Worm (Caenorhabditis elegans) whole organism, young adult: ENCODE data around the gene idpp-6.

Experiments
- C06A6.2 ChIP-seq: fragments of 200-800 bp; sonication (Bioruptor generic); conservative IDR thresholded peaks from 2 replicates; pipeline ENCODE4 v1.3.6; 2022; ENCODE audit warnings: missing genetic modification characterization, missing compliant biosample characterization
- D2030.7 ChIP-seq: fragments of 200-800 bp; sonication (Bioruptor generic); IDR thresholded peaks from 2 replicates; pipeline ENCODE4 v1.3.6; 2022; ENCODE audit warnings: missing genetic modification reagents, missing genetic modification characterization, missing compliant biosample characterization
- F23B12.7 ChIP-seq: sonication (generic microtip); optimal IDR thresholded peaks from 2 replicates; lab custom pipeline; 2017; ENCODE audit warnings: missing genetic modification characterization, mild to moderate bottlenecking, missing compliant biosample characterization, antibody characterized with exemption, moderate library complexity; ENCODE audit not compliant: insufficient read depth
- F33H1.4 ChIP-seq: fragments of 200-800 bp; sonication (Bioruptor generic); IDR thresholded peaks from 2 replicates; pipeline ENCODE4 v1.3.6; 2022; ENCODE audit warnings: missing genetic modification reagents, missing genetic modification characterization, missing compliant biosample characterization
- F37B4.10 ChIP-seq: fragments of 200-800 bp; sonication (Bioruptor generic); IDR thresholded peaks from 2 replicates; pipeline ENCODE4 v1.3.6; 2022; ENCODE audit warnings: missing genetic modification characterization, missing compliant biosample characterization
- K11D2.4 ChIP-seq: fragments of 200-800 bp; sonication (Bioruptor generic); IDR thresholded peaks from 2 replicates; pipeline ENCODE4 v1.3.6; 2022; ENCODE audit warnings: missing genetic modification reagents, missing genetic modification characterization, missing compliant biosample characterization
- T26A5.8 ChIP-seq: sonication (generic microtip); optimal IDR thresholded peaks from 2 replicates; lab custom pipeline; 2016; ENCODE audit warnings: missing genetic modification characterization, missing compliant biosample characterization
- Y53G8AR.9 ChIP-seq: fragments of 200-800 bp; sonication (Bioruptor generic); conservative IDR thresholded peaks from 2 replicates; pipeline ENCODE4 v1.3.6; 2022; ENCODE audit warnings: missing genetic modification reagents, missing genetic modification characterization, missing compliant biosample characterization
- Y79H2A.3 ChIP-seq: fragments of 200-800 bp; sonication (Bioruptor generic); conservative IDR thresholded peaks from 2 replicates; pipeline ENCODE4 v1.3.6; 2022; ENCODE audit warnings: missing genetic modification reagents, missing genetic modification characterization, missing compliant biosample characterization
- Y95B8A.8 ChIP-seq: fragments of 200-800 bp; sonication (Bioruptor generic); IDR thresholded peaks from 2 replicates; pipeline ENCODE4 v1.3.6; 2022; ENCODE audit warnings: missing genetic modification reagents, missing genetic modification characterization, missing compliant biosample characterization
- ama-1 ChIP-seq, 3 experiments: fragments of 150-350 bp in 1 of 3; sonication (generic microtip) in 2 of 3; optimal IDR thresholded peaks; 2 replicates each; lab custom pipeline; 2014 to 2018; ENCODE audit warnings: missing biosample characterization in 2 of 3, missing genetic modification characterization in 2 of 3, missing genetic modification reagents in 2 of 3
- aptf-2 ChIP-seq: fragments of 200-800 bp; sonication (Bioruptor generic); conservative IDR thresholded peaks from 2 replicates; pipeline ENCODE4 v1.3.6; 2022; ENCODE audit warnings: missing genetic modification reagents, missing genetic modification characterization, missing compliant biosample characterization
- atf-7 ChIP-seq: sonication (generic microtip); optimal IDR thresholded peaks from 2 replicates; lab custom pipeline; 2017; ENCODE audit warnings: mild to moderate bottlenecking, missing genetic modification characterization, missing compliant biosample characterization
- attf-5 ChIP-seq: fragments of 200-800 bp; sonication (Bioruptor generic); optimal IDR thresholded peaks from 2 replicates; lab custom pipeline; 2018; ENCODE audit warnings: mild to moderate bottlenecking, missing genetic modification characterization, missing compliant biosample characterization
- bed-1 ChIP-seq: fragments of 200-800 bp; sonication (Bioruptor generic); IDR thresholded peaks from 2 replicates; pipeline ENCODE4 v1.3.6; 2022; ENCODE audit warnings: missing genetic modification reagents, missing genetic modification characterization, missing compliant biosample characterization
- cebp-1 ChIP-seq, 2 experiments: fragments of 200-800 bp in 1 of 2; sonication (Bioruptor generic) in 1 of 2; sonication (generic microtip) in 1 of 2; IDR thresholded peaks in 1 of 2; optimal IDR thresholded peaks in 1 of 2; 2 replicates each; pipeline versions ENCODE4 v1.3.6 to Lab custom; 2017 to 2022; ENCODE audit warnings: missing compliant biosample characterization in 2 of 2, missing genetic modification characterization in 2 of 2, mild to moderate bottlenecking in 1 of 2, missing genetic modification reagents in 1 of 2, moderate library complexity in 1 of 2
- ceh-100 ChIP-seq: fragments of 200-800 bp; sonication (Bioruptor generic); IDR thresholded peaks from 2 replicates; pipeline ENCODE4 v1.3.6; 2022; ENCODE audit warnings: missing genetic modification reagents, missing genetic modification characterization, missing compliant biosample characterization
- ceh-91 ChIP-seq: fragments of 200-800 bp; sonication (Bioruptor generic); IDR thresholded peaks from 2 replicates; pipeline ENCODE4 v1.3.6; 2022; ENCODE audit warnings: missing genetic modification reagents, missing genetic modification characterization, missing compliant biosample characterization
- dox-1 ChIP-seq: fragments of 200-800 bp; sonication (Bioruptor generic); IDR thresholded peaks from 2 replicates; pipeline ENCODE4 v1.3.6; 2022; ENCODE audit warnings: missing genetic modification reagents, missing genetic modification characterization, missing compliant biosample characterization
- efl-1 ChIP-seq: fragments of 150-350 bp; optimal IDR thresholded peaks from 2 replicates; lab custom pipeline; 2014; ENCODE audit warnings: missing biosample characterization, missing genetic modification reagents, missing genetic modification characterization
- egl-44 ChIP-seq: fragments of 200-800 bp; sonication (Bioruptor generic); IDR thresholded peaks from 2 replicates; pipeline ENCODE4 v1.3.6; 2022; ENCODE audit warnings: missing genetic modification reagents, missing genetic modification characterization, missing compliant biosample characterization
- ekl-4 ChIP-seq: fragments of 200-800 bp; sonication (Bioruptor generic); IDR thresholded peaks from 2 replicates; pipeline ENCODE4 v1.3.6; 2022; ENCODE audit warnings: missing genetic modification reagents, missing genetic modification characterization, missing compliant biosample characterization
- gei-17 ChIP-seq: fragments of 200-800 bp; sonication (Bioruptor generic); optimal IDR thresholded peaks from 2 replicates; lab custom pipeline; 2018; ENCODE audit warnings: mild to moderate bottlenecking, missing genetic modification characterization, missing compliant biosample characterization
- hlh-12 ChIP-seq: sonication (generic microtip); optimal IDR thresholded peaks from 2 replicates; lab custom pipeline; 2016; ENCODE audit warnings: missing genetic modification characterization, missing compliant biosample characterization
- hrde-1 ChIP-seq: sonication (generic microtip); optimal IDR thresholded peaks from 2 replicates; lab custom pipeline; 2016; ENCODE audit warnings: missing genetic modification characterization, mild to moderate bottlenecking, missing compliant biosample characterization, moderate library complexity, missing genotype, missing genetic modification reagents, borderline replicate concordance
- let-607 ChIP-seq, 2 experiments: fragments of 200-800 bp in 1 of 2; sonication (Bioruptor generic) in 1 of 2; sonication (generic microtip) in 1 of 2; optimal IDR thresholded peaks; 2 replicates each; lab custom pipeline; 2016 to 2018; ENCODE audit warnings: mild to moderate bottlenecking in 2 of 2, missing compliant biosample characterization in 2 of 2, missing genetic modification characterization in 2 of 2, moderate library complexity in 2 of 2, missing genotype in 1 of 2
- lin-40 ChIP-seq: sonication (generic microtip); optimal IDR thresholded peaks from 2 replicates; lab custom pipeline; 2016; ENCODE audit warnings: missing genetic modification characterization, mild to moderate bottlenecking, missing compliant biosample characterization, missing genotype, missing genetic modification reagents
- madf-3 ChIP-seq: fragments of 200-800 bp; sonication (Bioruptor generic); IDR thresholded peaks from 2 replicates; pipeline ENCODE4 v1.3.6; 2022; ENCODE audit warnings: missing genetic modification reagents, missing genetic modification characterization, missing compliant biosample characterization
- mcd-1 ChIP-seq: fragments of 200-800 bp; sonication (Bioruptor generic); IDR thresholded peaks from 2 replicates; pipeline ENCODE4 v1.3.6; 2022; ENCODE audit warnings: missing genetic modification reagents, missing genetic modification characterization, missing compliant biosample characterization
- nfya-1 ChIP-seq: sonication (generic microtip); optimal IDR thresholded peaks from 2 replicates; lab custom pipeline; 2017; ENCODE audit warnings: antibody characterized with exemption, missing compliant biosample characterization, missing genetic modification characterization, borderline replicate concordance; ENCODE audit not compliant: insufficient read depth
- nfyb-1 ChIP-seq: fragments of 200-800 bp; sonication (Bioruptor generic); IDR thresholded peaks from 2 replicates; pipeline ENCODE4 v1.3.6; 2022; ENCODE audit warnings: missing genetic modification reagents, missing genetic modification characterization, missing compliant biosample characterization
- nhr-80 ChIP-seq: sonication (generic microtip); optimal IDR thresholded peaks from 2 replicates; lab custom pipeline; 2016; ENCODE audit warnings: missing genetic modification characterization, missing compliant biosample characterization
- nhr-90 ChIP-seq: sonication (generic microtip); optimal IDR thresholded peaks from 2 replicates; lab custom pipeline; 2016; ENCODE audit warnings: missing genotype, mild to moderate bottlenecking, missing genetic modification characterization, missing compliant biosample characterization
- pha-4 ChIP-seq: fragments of 150-350 bp; sonication (generic microtip); optimal IDR thresholded peaks from 2 replicates; lab custom pipeline; 2014; ENCODE audit warnings: missing biosample characterization, missing genetic modification reagents, missing genetic modification characterization
- rec-8 ChIP-seq, 2 experiments: sonication (generic microtip); optimal IDR thresholded peaks; 2 replicates each; lab custom pipeline; 2016; ENCODE audit warnings: mild to moderate bottlenecking in 2 of 2, missing genetic modification characterization in 2 of 2, missing genetic modification reagents in 2 of 2, missing genotype in 2 of 2, missing biosample characterization in 1 of 2, missing compliant biosample characterization in 1 of 2, moderate library complexity in 1 of 2
- repo-1 ChIP-seq: sonication (generic microtip); optimal IDR thresholded peaks from 2 replicates; lab custom pipeline; 2017; ENCODE audit warnings: mild to moderate bottlenecking, missing genetic modification characterization, missing compliant biosample characterization
- sea-2 ChIP-seq: fragments of 200-800 bp; sonication (Bioruptor generic); IDR thresholded peaks from 2 replicates; pipeline ENCODE4 v1.3.6; 2022; ENCODE audit warnings: missing genetic modification characterization, missing compliant biosample characterization
- somi-1 ChIP-seq: fragments of 200-800 bp; sonication (Bioruptor generic); optimal IDR thresholded peaks from 2 replicates; lab custom pipeline; 2018; ENCODE audit warnings: mild to moderate bottlenecking, missing genetic modification characterization, missing compliant biosample characterization
- tbp1 ChIP-seq: fragments of 200-800 bp; sonication (Bioruptor generic); optimal IDR thresholded peaks from 2 replicates; lab custom pipeline; 2018; ENCODE audit warnings: mild to moderate bottlenecking, missing genetic modification characterization, missing compliant biosample characterization
- zim-3 ChIP-seq: sonication (generic microtip); optimal IDR thresholded peaks from 2 replicates; lab custom pipeline; 2017; ENCODE audit warnings: mild to moderate bottlenecking, missing genetic modification characterization, moderate library complexity, missing compliant biosample characterization
- ztf-26 ChIP-seq: sonication (generic microtip); optimal IDR thresholded peaks from 2 replicates; lab custom pipeline; 2017; ENCODE audit warnings: missing genetic modification characterization, missing compliant biosample characterization
- ztf-3 ChIP-seq: fragments of 200-800 bp; sonication (Bioruptor generic); optimal IDR thresholded peaks from 2 replicates; lab custom pipeline; 2018; ENCODE audit warnings: mild to moderate bottlenecking, missing genetic modification characterization, missing compliant biosample characterization

Gene idpp-6

ce11 chrX:6750145-6750544, 32.8 kb upstream of the idpp-6 start (continued):
- TF ChIP-seq ekl-4 (GFP tag; lab: Robert Waterston, UW) (peak; percentile 45; the same call in 1 of the 2 replicates), bed-1 (GFP tag; lab: Robert Waterston, UW) (0 out of 2 replicates have a peak, but pooled peaks have one; percentile 50), ztf-26 (tag; lab: Kevin White, UChicago) (peak; percentile 71), let-607 (tag; optimal IDR thresholded peaks at IDR 0.05; lab: Kevin White, UChicago) (no peak), zim-3 (no peak), ztf-3 (peak; percentile 66), madf-3 (0 out of 2 replicates have a peak, but pooled peaks have one; percentile 16), mcd-1 (GFP tag; lab: Robert Waterston, UW) (peak; percentile 43), C06A6.2 (GFP tag; lab: Robert Waterston, UW) (peak; percentile 83), hrde-1 (no peak), attf-5 (peak; percentile 52), D2030.7 (GFP tag; lab: Robert Waterston, UW) (no peak), dox-1 (GFP tag; lab: Robert Waterston, UW) (peak; percentile 71; the same call in 1 of the 2 replicates), repo-1 (tag; lab: Kevin White, UChicago) (peak; percentile 67), Y95B8A.8 (GFP tag; lab: Robert Waterston, UW) (peak; percentile 40; the same call in 1 of the 2 replicates), atf-7 (tag; lab: Kevin White, UChicago) (peak; percentile 81), nhr-80 (peak; percentile 81), rec-8 (tag; optimal IDR thresholded peaks at IDR 0.05; lab: Kevin White, UChicago) (no peak), nfyb-1 (GFP tag; lab: Robert Waterston, UW) (peak; percentile 62), K11D2.4 (peak; percentile 74), aptf-2 (GFP tag; lab: Robert Waterston, UW) (no peak), Y53G8AR.9 (GFP tag; lab: Robert Waterston, UW) (0 out of 2 replicates have a peak, but pooled peaks have one; percentile 51)

ce11 chrX:6761211-6761610, 21.7 kb upstream of the idpp-6 start:
- TF ChIP-seq let-607 (tag; optimal IDR thresholded peaks at IDR 0.05; lab: Kevin White, UChicago) (peak in 1 of 2 experiments; percentile 21), efl-1 (GFP tag; lab: Kevin White, UChicago) (no peak), lin-40 (tag; lab: Kevin White, UChicago) (no peak), Y79H2A.3 (no peak), nhr-80 (peak; percentile 47), ceh-91 (GFP tag; lab: Robert Waterston, UW) (no peak), ceh-100 (GFP tag; lab: Robert Waterston, UW) (no peak)

DNA sequence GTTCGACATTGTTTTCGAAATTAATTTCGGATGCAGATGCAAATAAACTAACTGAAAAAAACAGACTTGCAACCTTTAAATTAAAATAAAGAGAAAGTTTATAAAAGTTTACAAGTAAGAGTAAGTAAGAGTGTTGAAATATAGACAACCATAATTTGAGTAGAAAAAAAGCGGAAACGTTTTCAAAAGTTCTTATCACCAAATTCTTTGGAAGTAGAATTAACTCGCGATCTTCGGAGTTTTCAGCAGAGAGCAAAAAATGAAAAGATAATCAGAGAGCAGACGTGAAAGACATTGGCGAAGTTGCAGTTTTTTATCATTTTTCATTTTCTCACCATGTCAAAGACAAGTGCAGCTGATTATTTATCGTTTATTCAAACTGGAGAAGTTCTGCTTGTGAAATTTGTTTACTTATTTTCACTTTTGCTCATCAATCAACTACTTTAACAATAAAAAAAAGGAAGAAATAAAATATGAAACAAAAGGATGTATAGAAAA, 21.2 kb upstream of the idpp-6 start, which contains the start of gene abts-4:
Gene abts-4, minus strand, starts transcription at position 51 of the 498 bp plus-strand sequence.
- TF ChIP-seq cebp-1 (GFP tag; IDR thresholded peaks at IDR 0.05; lab: Robert Waterston, UW) (no peak), cebp-1 (tag; optimal IDR thresholded peaks at IDR 0.05; lab: Kevin White, UChicago) (no peak), pha-4 (tag; lab: Kevin White, UChicago) (peak; percentile 2), nhr-80 (peak; percentile 11)

ce11 chrX:6778014-6778413, 4.9 kb upstream of the idpp-6 start, which contains the start of gene irk-1:
irk-1 (minus strand) TSS chrX:6778114.
- TF ChIP-seq T26A5.8 (no peak), dox-1 (GFP tag; lab: Robert Waterston, UW) (no peak), hlh-12 (tag; lab: Kevin White, UChicago) (no peak), sea-2 (no peak), ama-1 (optimal IDR thresholded peaks at IDR 0.05; lab: Kevin White, UChicago) (no peak), ama-1 (GFP tag; optimal IDR thresholded peaks at IDR 0.05; lab: Kevin White, UChicago) (no peak), nfya-1 (tag; lab: Kevin White, UChicago) (no peak), egl-44 (GFP tag; lab: Robert Waterston, UW) (no peak), pha-4 (tag; lab: Kevin White, UChicago) (no peak), gei-17 (GFP tag; lab: Kevin White, UChicago) (no peak), F23B12.7 (tag; lab: Kevin White, UChicago) (no peak), F33H1.4 (no peak), nhr-90 (no peak), tbp1 (GFP tag; lab: Kevin White, UChicago) (no peak), somi-1 (no peak), F37B4.10 (no peak), hrde-1 (no peak)
